Worm (Caenorhabditis elegans) whole organism, early embryonic: Measurements from ENCODE around the gene sru-23.

Source experiments
- ama-1 ChIP-seq: fragments of 150-350 bp; optimal IDR thresholded peaks from 2 replicates; lab custom pipeline; 2014
- ceh-13 ChIP-seq: fragments of 200-800 bp; sonication (Bioruptor generic); optimal IDR thresholded peaks from 2 replicates; lab custom pipeline; 2018; ENCODE audit warnings: mild to moderate bottlenecking, missing genetic modification characterization, missing compliant biosample characterization
- hmbx-1 ChIP-seq: sonication (generic microtip); optimal IDR thresholded peaks from 2 replicates; lab custom pipeline; 2016; ENCODE audit warnings: mild to moderate bottlenecking, missing genetic modification characterization, missing compliant biosample characterization
- pes-1 ChIP-seq: fragments of 200-800 bp; sonication (Bioruptor generic); IDR thresholded peaks from 2 replicates; pipeline ENCODE4 v1.3.6; 2022; ENCODE audit warnings: missing genetic modification reagents, missing genetic modification characterization, missing compliant biosample characterization

ce11 chrV:15975845-15976244 lies 3.5 kb upstream of the sru-23 start, which contains the start of gene clec-232:
- TF ChIP-seq pes-1 (GFP tag; lab: Robert Waterston, UW) = no peak
- no peak for TF ChIP-seq ama-1
- no peak for TF ChIP-seq hmbx-1 (tag; lab: Kevin White, UChicago)
- no peak for TF ChIP-seq ceh-13
